Fruit fly (Drosophila melanogaster) whole organism, embryonic: ENCODE data around the gene mthl14.

Experiments
- Ada2b ChIP-seq: fragments of 200-800 bp; sonication (Bioruptor generic); IDR thresholded peaks from 2 replicates; pipeline ENCODE4 v1.3.6; 2022; ENCODE audit warnings: missing biosample characterization, missing genetic modification characterization
- C15 ChIP-seq: fragments of 200-800 bp; sonication (Bioruptor generic); IDR thresholded peaks from 3 replicates; pipeline ENCODE4 v1.3.6; 2022; ENCODE audit warnings: missing biosample characterization, missing genetic modification characterization
- CG11398 ChIP-seq: fragments of 200-800 bp; sonication (Bioruptor generic); optimal IDR thresholded peaks from 2 replicates; lab custom pipeline; 2016; ENCODE audit warnings: missing biosample characterization, missing genetic modification characterization
- CG14441 ChIP-seq: fragments of 200-800 bp; sonication (Bioruptor generic); IDR thresholded peaks from 2 replicates; pipeline ENCODE4 v1.3.6; 2022; ENCODE audit warnings: missing biosample characterization, missing genetic modification characterization
- CG15011 ChIP-seq: fragments of 200-800 bp; sonication (Bioruptor generic); optimal IDR thresholded peaks from 3 replicates; lab custom pipeline; 2018; ENCODE audit warnings: missing biosample characterization, mild to moderate bottlenecking, missing genetic modification characterization
- CG15696 ChIP-seq: fragments of 200-800 bp; sonication (Bioruptor generic); optimal IDR thresholded peaks from 2 replicates; lab custom pipeline; 2019; ENCODE audit warnings: missing biosample characterization, mild to moderate bottlenecking, missing genetic modification characterization, moderate library complexity
- CG17186 ChIP-seq: fragments of 200-800 bp; sonication (Bioruptor generic); optimal IDR thresholded peaks from 3 replicates; lab custom pipeline; 2017; ENCODE audit warnings: missing biosample characterization, missing genetic modification reagents, missing genetic modification characterization
- CG17385 ChIP-seq: fragments of 200-800 bp; sonication (Bioruptor generic); optimal IDR thresholded peaks from 3 replicates; lab custom pipeline; 2018; ENCODE audit warnings: missing biosample characterization, mild to moderate bottlenecking, missing genetic modification characterization
- CG1832 ChIP-seq: fragments of 200-800 bp; sonication (Bioruptor generic); optimal IDR thresholded peaks from 2 replicates; lab custom pipeline; 2017; ENCODE audit warnings: missing biosample characterization, mild to moderate bottlenecking, missing genetic modification characterization, inconsistent platforms
- CG2129 ChIP-seq: fragments of 200-800 bp; sonication (Bioruptor generic); IDR thresholded peaks from 2 replicates; pipeline ENCODE4 v1.3.6; 2022; ENCODE audit warnings: missing biosample characterization, missing genetic modification characterization; ENCODE audit not compliant: partially characterized antibody
- CG30020 ChIP-seq: fragments of 200-800 bp; optimal IDR thresholded peaks from 2 replicates; lab custom pipeline; 2019; ENCODE audit warnings: missing biosample characterization, mild to moderate bottlenecking, missing genetic modification characterization, moderate library complexity
- CG34224 ChIP-seq: fragments of 200-800 bp; sonication (Bioruptor generic); IDR thresholded peaks from 3 replicates; pipeline ENCODE4 v1.3.6; 2022; ENCODE audit warnings: missing biosample characterization, missing genetic modification characterization; ENCODE audit not compliant: partially characterized antibody
- CG34422 ChIP-seq: fragments of 200-800 bp; sonication (Bioruptor generic); IDR thresholded peaks from 3 replicates; pipeline ENCODE4 v1.3.6; 2022; ENCODE audit warnings: missing biosample characterization, missing genetic modification characterization
- CG4617 ChIP-seq: fragments of 200-800 bp; sonication (Bioruptor generic); optimal IDR thresholded peaks from 3 replicates; lab custom pipeline; 2016; ENCODE audit warnings: missing biosample characterization, missing genetic modification characterization, borderline replicate concordance
- CG5245 ChIP-seq: fragments of 200-800 bp; sonication (Bioruptor generic); optimal IDR thresholded peaks from 3 replicates; lab custom pipeline; 2016; ENCODE audit warnings: missing biosample characterization, missing genetic modification characterization
- CG7963 ChIP-seq: fragments of 200-800 bp; sonication (Bioruptor generic); IDR thresholded peaks from 3 replicates; pipeline ENCODE4 v1.3.6; 2022; ENCODE audit warnings: missing biosample characterization, missing genetic modification characterization; ENCODE audit not compliant: partially characterized antibody
- CG8944 ChIP-seq: fragments of 200-800 bp; sonication (Bioruptor generic); optimal IDR thresholded peaks from 3 replicates; lab custom pipeline; 2016; ENCODE audit warnings: missing biosample characterization, missing genetic modification characterization
- CG9437 ChIP-seq: fragments of 200-800 bp; sonication (Bioruptor generic); optimal IDR thresholded peaks from 2 replicates; lab custom pipeline; 2018; ENCODE audit warnings: missing biosample characterization, mild to moderate bottlenecking, missing genetic modification characterization
- CG9727 ChIP-seq: fragments of 200-800 bp; sonication (Bioruptor generic); optimal IDR thresholded peaks from 3 replicates; lab custom pipeline; 2017; ENCODE audit warnings: missing biosample characterization, mild to moderate bottlenecking, missing genetic modification characterization
- CG9797 ChIP-seq: fragments of 200-800 bp; sonication (Bioruptor generic); optimal IDR thresholded peaks from 3 replicates; lab custom pipeline; 2018; ENCODE audit warnings: missing biosample characterization, mild to moderate bottlenecking, missing genetic modification characterization
- CTCF ChIP-seq: fragments of 200-800 bp; sonication (Bioruptor generic); optimal IDR thresholded peaks from 2 replicates; lab custom pipeline; 2017; ENCODE audit warnings: missing biosample characterization, mild to moderate bottlenecking, missing genetic modification characterization, moderate library complexity
- Chrac-16 ChIP-seq: fragments of 200-800 bp; sonication (Bioruptor generic); optimal IDR thresholded peaks from 3 replicates; lab custom pipeline; 2016; ENCODE audit warnings: missing biosample characterization, missing genetic modification characterization
- Deaf1 ChIP-seq: fragments of 200-800 bp; optimal IDR thresholded peaks from 3 replicates; lab custom pipeline; 2019; ENCODE audit warnings: missing biosample characterization, mild to moderate bottlenecking, missing genetic modification characterization, moderate library complexity
- Ets65A ChIP-seq: fragments of 200-800 bp; sonication (Bioruptor generic); peaks from one replicate; lab custom pipeline; 2016; ENCODE audit warnings: missing biosample characterization, missing genetic modification characterization
- Fer1 ChIP-seq: fragments of 200-800 bp; sonication (Bioruptor generic); optimal IDR thresholded peaks from 2 replicates; lab custom pipeline; 2017; ENCODE audit warnings: missing biosample characterization, mild to moderate bottlenecking, missing genetic modification characterization
- Hr78 ChIP-seq, 2 experiments: fragments of 200-800 bp in 1 of 2; fragments of >200 bp in 1 of 2; sonication (Bioruptor generic) in 1 of 2; optimal IDR thresholded peaks; 2 replicates each; lab custom pipeline; 2017 to 2019; ENCODE audit warnings: missing biosample characterization in 2 of 2, missing genetic modification characterization in 2 of 2, mild to moderate bottlenecking in 1 of 2, moderate library complexity in 1 of 2
- MESR4 ChIP-seq: fragments of 200-800 bp; sonication (Bioruptor generic); optimal IDR thresholded peaks from 2 replicates; lab custom pipeline; 2018; ENCODE audit warnings: missing biosample characterization, mild to moderate bottlenecking, missing genetic modification characterization, moderate library complexity
- Mad ChIP-seq: fragments of 200-800 bp; sonication (Bioruptor generic); optimal IDR thresholded peaks from 2 replicates; lab custom pipeline; 2016; ENCODE audit warnings: missing biosample characterization, missing genetic modification characterization
- Side ChIP-seq: fragments of 200-800 bp; sonication (Bioruptor generic); optimal IDR thresholded peaks from 2 replicates; lab custom pipeline; 2016; ENCODE audit warnings: missing biosample characterization, missing genetic modification characterization
- Stat92E ChIP-seq, 3 experiments: fragments of >200 bp in 2 of 3; fragments of 200-800 bp in 1 of 3; sonication (Bioruptor generic) in 1 of 3; optimal IDR thresholded peaks; 2 replicates each; lab custom pipeline; 2017 to 2019; ENCODE audit warnings: missing biosample characterization in 3 of 3, missing genetic modification characterization in 3 of 3, mild to moderate bottlenecking in 1 of 3, moderate library complexity in 1 of 3
- Trl ChIP-seq, 3 experiments: fragments of >200 bp in 2 of 3; fragments of 200-800 bp in 1 of 3; sonication (Bioruptor generic) in 1 of 3; optimal IDR thresholded peaks; 2 replicates in 1 of 3; 3 replicates in 2 of 3; lab custom pipeline; 2016 to 2017; ENCODE audit warnings: missing biosample characterization in 1 of 3, missing genetic modification characterization in 1 of 3
- ash1 ChIP-seq: fragments of 200-800 bp; sonication (Bioruptor generic); optimal IDR thresholded peaks from 2 replicates; lab custom pipeline; 2018; ENCODE audit warnings: missing biosample characterization, mild to moderate bottlenecking, missing genetic modification characterization
- cas ChIP-seq: fragments of 200-800 bp; sonication (Bioruptor generic); IDR thresholded peaks from 2 replicates; pipeline ENCODE4 v1.3.6; 2022; ENCODE audit warnings: missing biosample characterization, missing genetic modification characterization
- caup ChIP-seq: fragments of 200-800 bp; sonication (Bioruptor generic); optimal IDR thresholded peaks from 3 replicates; lab custom pipeline; 2017; ENCODE audit warnings: missing biosample characterization, mild to moderate bottlenecking, missing genetic modification characterization, moderate library complexity; ENCODE audit not compliant: severe bottlenecking
- ems ChIP-seq: fragments of 200-800 bp; sonication (Bioruptor generic); optimal IDR thresholded peaks from 3 replicates; lab custom pipeline; 2016; ENCODE audit warnings: missing biosample characterization, missing genetic modification characterization
- eve ChIP-seq, 2 experiments: fragments of >200 bp; optimal IDR thresholded peaks; 2 replicates each; lab custom pipeline; 2017; ENCODE audit warnings: missing biosample characterization in 2 of 2, missing genetic modification characterization in 2 of 2
- eyg ChIP-seq: fragments of 200-800 bp; sonication (Bioruptor generic); optimal IDR thresholded peaks from 3 replicates; lab custom pipeline; 2016; ENCODE audit warnings: missing biosample characterization, missing genetic modification characterization
- gem ChIP-seq: fragments of 200-800 bp; sonication (Bioruptor generic); optimal IDR thresholded peaks from 2 replicates; lab custom pipeline; 2019; ENCODE audit warnings: missing biosample characterization, mild to moderate bottlenecking, missing genetic modification characterization, moderate library complexity
- gfzf ChIP-seq: fragments of 200-800 bp; sonication (Bioruptor generic); optimal IDR thresholded peaks from 2 replicates; lab custom pipeline; 2016; ENCODE audit warnings: missing biosample characterization, mild to moderate bottlenecking, missing genetic modification characterization, moderate library complexity
- hb ChIP-seq: fragments of 200-800 bp; sonication (Bioruptor generic); IDR thresholded peaks from 3 replicates; pipeline ENCODE4 v1.3.6; 2022; ENCODE audit warnings: missing biosample characterization, missing genetic modification characterization; ENCODE audit not compliant: partially characterized antibody
- ind ChIP-seq: fragments of 200-800 bp; sonication (Bioruptor generic); optimal IDR thresholded peaks from 3 replicates; lab custom pipeline; 2016; ENCODE audit warnings: missing biosample characterization, missing genetic modification characterization
- lilli ChIP-seq: fragments of 200-800 bp; sonication (Bioruptor generic); optimal IDR thresholded peaks from 3 replicates; lab custom pipeline; 2016; ENCODE audit warnings: missing biosample characterization, missing genetic modification characterization
- nom ChIP-seq: fragments of 200-800 bp; sonication (Bioruptor generic); optimal IDR thresholded peaks from 2 replicates; lab custom pipeline; 2017; ENCODE audit warnings: missing biosample characterization, missing genetic modification characterization, mild to moderate bottlenecking, moderate library complexity, missing genetic modification reagents
- pnt ChIP-seq: fragments of 200-800 bp; sonication (Bioruptor generic); optimal IDR thresholded peaks from 3 replicates; lab custom pipeline; 2016; ENCODE audit warnings: missing biosample characterization, missing genetic modification characterization
- repo ChIP-seq: fragments of 200-800 bp; sonication (Bioruptor generic); optimal IDR thresholded peaks from 2 replicates; lab custom pipeline; 2016; ENCODE audit warnings: missing biosample characterization, missing genetic modification characterization
- schlank ChIP-seq: fragments of 200-800 bp; sonication (Bioruptor generic); optimal IDR thresholded peaks from 2 replicates; lab custom pipeline; 2018; ENCODE audit warnings: missing biosample characterization, mild to moderate bottlenecking, missing genetic modification characterization
- slp2 ChIP-seq: fragments of 200-800 bp; sonication (Bioruptor generic); optimal IDR thresholded peaks from 2 replicates; lab custom pipeline; 2016; ENCODE audit warnings: missing biosample characterization, missing genetic modification characterization
- sna ChIP-seq: fragments of 200-800 bp; sonication (Bioruptor generic); IDR thresholded peaks from 2 replicates; pipeline ENCODE4 v1.3.6; 2022; ENCODE audit warnings: missing biosample characterization, missing genetic modification characterization; ENCODE audit not compliant: partially characterized antibody
- stwl ChIP-seq: fragments of 200-800 bp; sonication (Bioruptor generic); optimal IDR thresholded peaks from 3 replicates; lab custom pipeline; 2018; ENCODE audit warnings: missing biosample characterization, mild to moderate bottlenecking, missing genetic modification characterization, moderate library complexity
- trem ChIP-seq: fragments of 200-800 bp; optimal IDR thresholded peaks from 3 replicates; lab custom pipeline; 2019; ENCODE audit warnings: missing biosample characterization, mild to moderate bottlenecking, missing genetic modification characterization, moderate library complexity

Gene mthl14

dm6 chr3L:211200-211599 is 36.1 kb upstream of the mthl14 start, which contains the start of gene Prp4k (continued):
- no peak for TF ChIP-seq Side (GFP tag; lab: Kevin White, UChicago)
- peak; percentile 21 for TF ChIP-seq Fer1 (GFP tag; lab: Kevin White, UChicago)
- no peak for TF ChIP-seq CG9437 (GFP tag; lab: Kevin White, UChicago)
- TF ChIP-seq stwl (tag; lab: Kevin White, UChicago) = peak; percentile 50
- no peak for TF ChIP-seq repo
- peak; percentile 0 for TF ChIP-seq CTCF (GFP tag; lab: Kevin White, UChicago)
- TF ChIP-seq CG9797 (GFP tag; lab: Kevin White, UChicago) = peak; percentile 62
- TF ChIP-seq Chrac-16 (GFP tag; lab: Kevin White, UChicago) = no peak
- TF ChIP-seq Hr78 (GFP tag; optimal IDR thresholded peaks at IDR 0.05; lab: Kevin White, UChicago) = no peak
- TF ChIP-seq C15 (GFP tag; lab: Robert Waterston, UW) = no peak
- no peak for TF ChIP-seq CG34224
- no peak for TF ChIP-seq CG17186 (GFP tag; lab: Kevin White, UChicago)
- TF ChIP-seq gfzf (GFP tag; lab: Kevin White, UChicago) = peak; percentile 67
- TF ChIP-seq Mad (GFP tag; lab: Kevin White, UChicago) = no peak
- TF ChIP-seq ind (GFP tag; lab: Kevin White, UChicago) = no peak
- TF ChIP-seq slp2 (GFP tag; lab: Kevin White, UChicago) = no peak
- TF ChIP-seq CG14441 = no peak
- no peak for TF ChIP-seq eve (GFP tag; optimal IDR thresholded peaks at IDR 0.05; lab: Kevin White, UChicago)
- no peak for TF ChIP-seq gem
- TF ChIP-seq lilli (GFP tag; lab: Kevin White, UChicago) = no peak
- no peak for TF ChIP-seq ash1 (GFP tag; lab: Kevin White, UChicago)
- peak; percentile 97 for TF ChIP-seq MESR4 (GFP tag; lab: Kevin White, UChicago)
- no peak for TF ChIP-seq hb (GFP tag; lab: Robert Waterston, UW)
- no peak for TF ChIP-seq Trl (optimal IDR thresholded peaks at IDR 0.05; lab: Kevin White, UChicago)
- no peak for TF ChIP-seq Trl (GFP tag; optimal IDR thresholded peaks at IDR 0.05; lab: Kevin White, UChicago)
- peak; percentile 49 for TF ChIP-seq nom (GFP tag; lab: Kevin White, UChicago)
- TF ChIP-seq CG8944 = no peak
- TF ChIP-seq CG5245 (GFP tag; lab: Kevin White, UChicago) = no peak
- no peak for TF ChIP-seq sna (GFP tag; lab: Robert Waterston, UW)
- TF ChIP-seq CG30020 (tag; lab: Kevin White, UChicago) = peak; percentile 4
- no peak for TF ChIP-seq CG15011
- TF ChIP-seq trem = peak; percentile 41
- no peak for TF ChIP-seq Ets65A (GFP tag; lab: Kevin White, UChicago)
- TF ChIP-seq CG1832 (GFP tag; lab: Kevin White, UChicago) = no peak
- no peak for TF ChIP-seq CG2129 (GFP tag; lab: Robert Waterston, UW)
- TF ChIP-seq Ada2b (GFP tag; lab: Robert Waterston, UW) = no peak
- TF ChIP-seq CG4617 (GFP tag; lab: Kevin White, UChicago) = peak; percentile 87
- TF ChIP-seq CG15696 = no peak
- no peak for TF ChIP-seq pnt (GFP tag; lab: Kevin White, UChicago)
- no peak for TF ChIP-seq CG11398 (GFP tag; lab: Kevin White, UChicago)
- no peak for TF ChIP-seq schlank (tag; lab: Kevin White, UChicago)
- TF ChIP-seq CG7963 (GFP tag; lab: Robert Waterston, UW) = no peak
- TF ChIP-seq CG34422 (GFP tag; lab: Robert Waterston, UW) = peak; percentile 27; the same call in 1 of the 3 replicates
- TF ChIP-seq caup (GFP tag; lab: Kevin White, UChicago) = no peak
- TF ChIP-seq ems (GFP tag; lab: Kevin White, UChicago) = no peak
- no peak for TF ChIP-seq cas (GFP tag; lab: Robert Waterston, UW)
- TF ChIP-seq CG17385 = peak; percentile 92
- no peak for TF ChIP-seq eyg (GFP tag; lab: Kevin White, UChicago)
- peak; percentile 58 for TF ChIP-seq Deaf1 (tag; lab: Kevin White, UChicago)
- TF ChIP-seq CG9727 (GFP tag; lab: Kevin White, UChicago) = no peak
- peak in 1 of 3 experiments; percentile 33 for TF ChIP-seq Stat92E (GFP tag; optimal IDR thresholded peaks at IDR 0.05; lab: Kevin White, UChicago)
